Worm (Caenorhabditis elegans): ENCODE data around the gene dcn-1.
A peak's percentile ranks its signal among the peaks of the same experiment; 100 is the strongest.

DNA sequence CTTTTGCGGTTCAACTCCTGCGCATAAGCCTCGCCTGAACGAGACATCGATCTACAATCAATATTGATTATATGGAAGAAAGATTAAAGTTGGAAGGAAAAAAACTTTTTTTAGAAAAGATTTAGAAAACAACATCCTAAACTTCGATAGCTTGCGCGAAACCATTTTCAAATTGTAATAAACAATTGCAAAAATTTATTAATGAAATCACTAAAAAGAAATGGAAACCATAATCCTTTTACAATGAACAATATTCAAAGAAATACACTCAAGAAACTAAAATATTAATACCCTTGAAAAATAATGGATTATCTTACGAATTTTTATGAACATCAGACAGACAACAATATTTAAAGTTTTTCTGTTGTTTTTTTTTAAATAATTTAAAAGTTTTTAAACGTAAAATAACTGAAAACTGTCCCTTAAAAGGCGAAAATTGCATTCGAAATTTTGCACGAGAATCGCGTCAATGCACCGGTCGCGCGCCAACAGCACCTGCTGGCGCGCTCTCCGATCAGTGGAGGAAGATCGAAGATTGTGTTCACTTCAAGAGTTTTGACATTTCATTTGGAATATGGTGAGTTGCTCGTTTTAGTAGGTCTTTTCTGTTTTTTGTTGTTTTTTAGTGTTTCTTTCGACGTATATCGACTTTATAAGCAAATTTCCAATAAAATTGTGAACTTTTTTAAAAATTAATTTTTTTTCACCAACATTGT lies 44.3 kb upstream of the dcn-1 start, which contains the start of the genes sftb-1 and R10E4.1:
- TF ChIP-seq nhr-12 (tag; optimal IDR thresholded peaks at IDR 0.05) (no peak), ces-1 (GFP tag; optimal IDR thresholded peaks at IDR 0.05) (peak; percentile 25), elt-1 (tag; optimal IDR thresholded peaks at IDR 0.05; ENCODE audit: borderline replicate concordance, insufficient read depth) (no peak), bed-3 (GFP tag; optimal IDR thresholded peaks at IDR 0.05) (no peak), ztf-11 (tag; optimal IDR thresholded peaks at IDR 0.05) (no peak), mab-5 (tag; optimal IDR thresholded peaks at IDR 0.05) (no peak), lin-32 (GFP tag; optimal IDR thresholded peaks at IDR 0.05) (no peak), unc-39 (tag; optimal IDR thresholded peaks at IDR 0.05) (no peak), snpc-4 (tag; optimal IDR thresholded peaks at IDR 0.05) (no peak), ceh-39 (tag; optimal IDR thresholded peaks at IDR 0.05) (no peak), elt-3 (tag; optimal IDR thresholded peaks at IDR 0.05) (no peak), zip-8 (tag; optimal IDR thresholded peaks at IDR 0.05) (no peak)
